Fruit fly (Drosophila melanogaster): ENCODE measurements around the gene ldd.

DNA sequence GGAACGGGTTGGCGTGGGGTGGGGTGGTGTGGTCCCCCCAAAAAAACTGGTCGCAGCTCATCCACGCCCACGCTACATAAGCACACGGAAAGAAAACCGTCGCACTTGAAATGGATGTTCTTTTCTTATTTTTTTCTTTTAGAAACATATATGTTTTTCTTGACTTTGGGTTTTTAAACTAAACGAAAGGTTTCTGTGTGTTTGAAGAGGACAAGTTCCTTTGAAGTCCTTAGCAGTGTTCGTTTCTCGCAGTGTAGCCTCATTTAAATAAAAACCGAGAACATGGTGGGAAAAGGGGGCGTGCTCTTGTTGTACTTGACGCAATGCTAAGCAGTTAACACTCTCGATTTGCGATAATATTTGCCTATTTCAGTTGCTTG lies 49.1 kb upstream of the ldd start:
- TF ChIP-seq psq (optimal IDR thresholded peaks at IDR 0.05), result no peak
- no peak for TF ChIP-seq insv (optimal IDR thresholded peaks at IDR 0.05)
- no peak for TF ChIP-seq Myc (optimal IDR thresholded peaks at IDR 0.05)
- no peak for TF ChIP-seq ttk (optimal IDR thresholded peaks at IDR 0.05)

Data from Kc167 (cell line).